In the genomic region with DNA sequence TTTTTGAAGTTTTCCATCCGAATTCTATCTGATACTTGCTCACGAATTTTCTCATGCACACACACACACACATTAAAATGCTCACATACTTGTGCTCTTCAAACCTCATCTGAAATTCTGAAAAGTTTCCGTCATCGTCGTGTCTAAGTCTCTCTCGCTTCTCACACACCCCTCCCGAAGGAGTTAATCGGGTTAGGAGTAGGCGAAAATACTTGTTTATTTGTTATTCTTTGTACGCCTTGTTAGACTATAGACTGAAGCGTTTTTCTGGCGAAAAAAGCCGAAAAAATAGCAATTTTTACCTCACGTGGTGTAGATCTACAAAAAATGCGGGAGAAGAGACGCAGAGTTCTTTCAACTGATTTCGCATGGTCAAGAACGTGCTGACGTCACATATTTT, we compare ENCODE assay signal across 4 worm cellular contexts.
A peak's percentile ranks its signal among the peaks of the same experiment; 100 is the strongest.
TF ChIP-seq lines count a peak whose summit lies in the region.

No protein-coding gene starts in this region.

TF ChIP-seq in whole organism, L1 larva, 84 proteins besides CTCF, POLR2A, EP300 and RAD21:
- TF ChIP-seq vab-15 (tag; optimal IDR thresholded peaks at IDR 0.05; lab: Kevin White, UChicago) (no peak), mdl-1 (tag; optimal IDR thresholded peaks at IDR 0.05; lab: Kevin White, UChicago) (no peak), mep-1 (tag; optimal IDR thresholded peaks at IDR 0.05; lab: Kevin White, UChicago) (no peak), unc-86 (tag; optimal IDR thresholded peaks at IDR 0.05; lab: Kevin White, UChicago) (peak; percentile 52), mab-9 (GFP tag; IDR thresholded peaks at IDR 0.05; lab: Robert Waterston, UW) (no peak), nhr-12 (tag; optimal IDR thresholded peaks at IDR 0.05; lab: Kevin White, UChicago) (no peak), pqm-1 (tag; optimal IDR thresholded peaks at IDR 0.05; lab: Kevin White, UChicago) (no peak), nhr-11 (tag; optimal IDR thresholded peaks at IDR 0.05; lab: Kevin White, UChicago) (no peak), ceh-82 (tag; optimal IDR thresholded peaks at IDR 0.05; lab: Kevin White, UChicago) (no peak), aly-2 (tag; optimal IDR thresholded peaks at IDR 0.05; lab: Kevin White, UChicago) (no peak), fkh-4 (tag; optimal IDR thresholded peaks at IDR 0.05; lab: Kevin White, UChicago; ENCODE audit: borderline replicate concordance) (no peak), egl-13 (tag; optimal IDR thresholded peaks at IDR 0.05; lab: Kevin White, UChicago) (no peak), lin-14 (GFP tag; optimal IDR thresholded peaks at IDR 0.05; lab: Kevin White, UChicago) (peak; percentile 30), ces-1 (GFP tag; optimal IDR thresholded peaks at IDR 0.05; lab: Kevin White, UChicago) (no peak), elt-3 (tag; optimal IDR thresholded peaks at IDR 0.05; lab: Kevin White, UChicago) (no peak), nhr-237 (tag; optimal IDR thresholded peaks at IDR 0.05; lab: Kevin White, UChicago) (no peak), aha-1 (tag; optimal IDR thresholded peaks at IDR 0.05; lab: Kevin White, UChicago) (no peak)
TF ChIP-seq in whole organism, L1 larva: peak in this region for 2.

TF ChIP-seq in whole organism, L2 larva, 48 proteins besides CTCF, POLR2A, EP300 and RAD21:
- peak; percentile 2 for TF ChIP-seq unc-55 (GFP tag; optimal IDR thresholded peaks at IDR 0.05; lab: Kevin White, UChicago)
- no peak for TF ChIP-seq mab-5 (tag; optimal IDR thresholded peaks at IDR 0.05; lab: Kevin White, UChicago)
TF ChIP-seq in whole organism, L2 larva: peak in this region for 1.

TF ChIP-seq in whole organism, late embryonic, 69 proteins besides CTCF, POLR2A, EP300 and RAD21:
- peak; percentile 54 for TF ChIP-seq unc-42 (tag; optimal IDR thresholded peaks at IDR 0.05; lab: Kevin White, UChicago)
- no peak for TF ChIP-seq syd-9 (tag; optimal IDR thresholded peaks at IDR 0.05; lab: Kevin White, UChicago)
TF ChIP-seq in whole organism, late embryonic: peak in this region for 1.

TF ChIP-seq in whole organism, mixed stage, embryonic, 35 proteins besides CTCF, POLR2A, EP300 and RAD21:
- TF ChIP-seq ces-1 (GFP tag; optimal IDR thresholded peaks at IDR 0.05; lab: Kevin White, UChicago) = peak; percentile 64
- no peak for TF ChIP-seq sptf-1 (tag; optimal IDR thresholded peaks at IDR 0.05; lab: Kevin White, UChicago)

Comparison
In these comparisons a context has a peak if more than half of its experiments do, and no peak if none do; other contexts are left out.
1. Of the 10 proteins assayed by ChIP-seq in both whole organism, L1 larva and whole organism, late embryonic: peak only in whole organism, L1 larva: unc-86; only in whole organism, late embryonic: none; in both: none; in neither: 9.